Fruit fly (Drosophila melanogaster): ENCODE measurements around the gene Nemp.
A peak's percentile ranks its signal among the peaks of the same experiment; 100 is the strongest.

Nemp gene

DNA sequence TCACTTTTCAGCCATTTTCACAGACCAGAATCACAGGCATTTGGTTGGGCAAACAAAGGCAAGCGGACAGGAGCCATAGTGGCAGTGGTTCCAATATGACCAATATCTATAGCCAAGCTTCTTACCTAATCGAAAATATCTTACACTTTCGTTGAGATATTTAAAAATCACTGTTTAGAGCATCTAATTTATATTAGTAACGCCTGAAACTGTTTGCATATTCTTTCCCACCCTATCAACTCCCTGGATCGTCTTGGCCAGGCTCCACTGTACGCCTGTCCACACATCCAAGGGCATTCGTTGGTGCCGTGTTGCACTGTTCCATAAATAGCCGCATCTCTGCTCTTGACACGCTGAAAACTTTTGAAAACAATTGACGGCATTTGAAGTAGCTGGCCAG is 35.7 kb upstream of the Nemp start (continued):
- no peak for TF ChIP-seq CG1529 (GFP tag; optimal IDR thresholded peaks at IDR 0.05)
- no peak for TF ChIP-seq rib (GFP tag; IDR thresholded peaks at IDR 0.05)
- TF ChIP-seq gem (tag; optimal IDR thresholded peaks at IDR 0.05): peak; percentile 46
- TF ChIP-seq CG3995 (GFP tag; optimal IDR thresholded peaks at IDR 0.05): no peak
- TF ChIP-seq Hand (GFP tag; optimal IDR thresholded peaks at IDR 0.05): no peak
- no peak for TF ChIP-seq Sox100B (GFP tag; optimal IDR thresholded peaks at IDR 0.05)
- no peak for TF ChIP-seq pros (GFP tag; optimal IDR thresholded peaks at IDR 0.05)
- TF ChIP-seq ato (GFP tag; IDR thresholded peaks at IDR 0.05; ENCODE audit: partially characterized antibody): no peak
- no peak for TF ChIP-seq hb (GFP tag; IDR thresholded peaks at IDR 0.05; ENCODE audit: partially characterized antibody)
- TF ChIP-seq vnd (GFP tag; IDR thresholded peaks at IDR 0.05; ENCODE audit: partially characterized antibody): no peak
- no peak for TF ChIP-seq grn (GFP tag; optimal IDR thresholded peaks at IDR 0.05)
- peak; percentile 16 for TF ChIP-seq gsb-n (tag; optimal IDR thresholded peaks at IDR 0.05)
- TF ChIP-seq bbx (GFP tag; IDR thresholded peaks at IDR 0.05; ENCODE audit: partially characterized antibody): no peak
- no peak for TF ChIP-seq ftz-f1 (GFP tag; optimal IDR thresholded peaks at IDR 0.05)
- no peak for TF ChIP-seq CTCF (GFP tag; optimal IDR thresholded peaks at IDR 0.05)
- TF ChIP-seq CG16779 (GFP tag; IDR thresholded peaks at IDR 0.05): no peak
- TF ChIP-seq CG10147 (GFP tag; optimal IDR thresholded peaks at IDR 0.05): no peak
- no peak for TF ChIP-seq insv (GFP tag; optimal IDR thresholded peaks at IDR 0.05)
- TF ChIP-seq CG2129 (GFP tag; IDR thresholded peaks at IDR 0.05; ENCODE audit: partially characterized antibody): no peak
- TF ChIP-seq Drgx (GFP tag; IDR thresholded peaks at IDR 0.05): peak; percentile 55; the same call in 1 of the 2 replicates
- no peak for TF ChIP-seq CG30020 (tag; optimal IDR thresholded peaks at IDR 0.05)
- TF ChIP-seq CG17912 (GFP tag; optimal IDR thresholded peaks at IDR 0.05): no peak
- no peak for TF ChIP-seq run (tag; optimal IDR thresholded peaks at IDR 0.05)
- TF ChIP-seq sna (GFP tag; IDR thresholded peaks at IDR 0.05; ENCODE audit: partially characterized antibody): no peak
- TF ChIP-seq HHEX (GFP tag; optimal IDR thresholded peaks at IDR 0.05): no peak
- TF ChIP-seq unpg (GFP tag; optimal IDR thresholded peaks at IDR 0.05): peak; percentile 47
- no peak for TF ChIP-seq H15 (GFP tag; IDR thresholded peaks at IDR 0.05)
- no peak for TF ChIP-seq Camta (GFP tag; optimal IDR thresholded peaks at IDR 0.05)
- TF ChIP-seq CG11560 (tag; IDR thresholded peaks at IDR 0.05): no peak
- TF ChIP-seq CG8765 (GFP tag; IDR thresholded peaks at IDR 0.05): no peak
- no peak for TF ChIP-seq CG7786 (GFP tag; optimal IDR thresholded peaks at IDR 0.05)

DNA sequence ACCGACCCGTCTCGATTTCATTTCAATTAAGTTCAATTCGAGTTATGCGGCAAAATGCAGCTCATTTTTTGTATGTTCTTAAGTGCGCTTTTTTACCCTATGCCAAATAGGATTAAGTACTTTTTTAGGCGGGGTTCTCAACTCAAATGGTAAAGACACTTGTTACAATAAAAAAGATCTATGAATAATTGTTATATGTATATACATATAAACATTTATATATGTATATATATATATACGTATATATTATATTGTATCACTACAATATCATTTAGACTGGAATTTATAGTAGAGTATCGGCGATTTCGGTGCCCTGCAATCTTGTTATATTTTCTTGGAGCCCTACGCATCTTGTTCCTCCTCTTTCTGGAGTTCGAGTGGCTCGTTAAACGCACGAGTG is 35.2 kb upstream of the Nemp start:
- TF ChIP-seq fd96Cb (tag; optimal IDR thresholded peaks at IDR 0.05): peak; percentile 25
- TF ChIP-seq D19A (tag; optimal IDR thresholded peaks at IDR 0.05): peak; percentile 92
- TF ChIP-seq Max (GFP tag; optimal IDR thresholded peaks at IDR 0.05): no peak
- TF ChIP-seq nmo (GFP tag; optimal IDR thresholded peaks at IDR 0.05): peak; percentile 15
- peak; percentile 29 for TF ChIP-seq Blimp-1 (GFP tag; optimal IDR thresholded peaks at IDR 0.05)
- TF ChIP-seq CG12155 (GFP tag; optimal IDR thresholded peaks at IDR 0.05): no peak
- TF ChIP-seq bsh (GFP tag; optimal IDR thresholded peaks at IDR 0.05): peak in 1 of 2 experiments; percentile 55
- TF ChIP-seq CG2712 (tag; optimal IDR thresholded peaks at IDR 0.05): peak; percentile 34
- TF ChIP-seq CG11398 (GFP tag; optimal IDR thresholded peaks at IDR 0.05): no peak
- TF ChIP-seq E2f1 (GFP tag; IDR thresholded peaks at IDR 0.05): no peak
- no peak for TF ChIP-seq CG2199 (GFP tag; IDR thresholded peaks at IDR 0.05)
- TF ChIP-seq CG17328 (GFP tag; IDR thresholded peaks at IDR 0.05): no peak
- no peak for TF ChIP-seq sob (GFP tag; IDR thresholded peaks at IDR 0.05)
- TF ChIP-seq gem (tag; optimal IDR thresholded peaks at IDR 0.05): peak; percentile 29
- no peak for TF ChIP-seq sqz (GFP tag; optimal IDR thresholded peaks at IDR 0.05)

All from whole organism, embryonic.